Fruit fly (Drosophila melanogaster) whole organism, wandering third instar larva: ENCODE data around the gene Eig71Ee.
A peak's percentile ranks its signal among the peaks of the same experiment; 100 is the strongest.

ENCODE experiments used
- Abd-B ChIP-seq: fragments of >200 bp; optimal IDR thresholded peaks from 2 replicates; lab custom pipeline; 2017; ENCODE audit warnings: missing biosample characterization, missing genetic modification characterization
- CG32264 ChIP-seq: fragments of 200-800 bp; sonication (Bioruptor generic); optimal IDR thresholded peaks from 2 replicates; lab custom pipeline; 2016; ENCODE audit warnings: missing biosample characterization, missing genetic modification characterization
- CG9705 ChIP-seq: fragments of 200-800 bp; sonication (Bioruptor generic); optimal IDR thresholded peaks from 2 replicates; lab custom pipeline; 2018; ENCODE audit warnings: missing biosample characterization, mild to moderate bottlenecking, missing genetic modification characterization
- CrebA ChIP-seq: fragments of 200-800 bp; sonication (Bioruptor generic); optimal IDR thresholded peaks from 2 replicates; lab custom pipeline; 2016; ENCODE audit warnings: missing biosample characterization, mild to moderate bottlenecking, missing genetic modification characterization, borderline replicate concordance
- Dfd ChIP-seq: fragments of >200 bp; optimal IDR thresholded peaks from 2 replicates; lab custom pipeline; 2017; ENCODE audit warnings: missing biosample characterization, missing genetic modification characterization
- Dif ChIP-seq: fragments of 200-275, 200-300 bp; sonication (Bioruptor generic); optimal IDR thresholded peaks from 2 replicates; lab custom pipeline; 2018; ENCODE audit warnings: missing biosample characterization, missing genetic modification characterization; ENCODE audit not compliant: partially characterized antibody
- GATAd ChIP-seq: sonication (Bioruptor generic); optimal IDR thresholded peaks from 2 replicates; lab custom pipeline; 2016; ENCODE audit warnings: missing biosample characterization, missing genetic modification characterization
- HLH106 ChIP-seq: fragments of 200-800 bp; optimal IDR thresholded peaks from 3 replicates; lab custom pipeline; 2019; ENCODE audit warnings: missing biosample characterization, mild to moderate bottlenecking, missing genetic modification characterization, moderate library complexity
- Hr78 ChIP-seq: fragments of >200 bp; optimal IDR thresholded peaks from 2 replicates; lab custom pipeline; 2017; ENCODE audit warnings: missing biosample characterization, missing genetic modification characterization
- Hr83 ChIP-seq: fragments of 200-300 bp; sonication (Bioruptor generic); optimal IDR thresholded peaks from 2 replicates; lab custom pipeline; 2016; ENCODE audit warnings: missing biosample characterization, mild to moderate bottlenecking, missing genetic modification characterization, moderate library complexity; ENCODE audit not compliant: poor library complexity, severe bottlenecking
- Jra ChIP-seq: sonication (Bioruptor generic); optimal IDR thresholded peaks from 2 replicates; lab custom pipeline; 2016; ENCODE audit warnings: missing biosample characterization, missing genetic modification characterization
- Mio ChIP-seq: sonication (Bioruptor generic); optimal IDR thresholded peaks from 2 replicates; lab custom pipeline; 2016; ENCODE audit warnings: missing biosample characterization, missing genetic modification characterization
- Myc ChIP-seq: fragments of >200 bp; optimal IDR thresholded peaks from 2 replicates; lab custom pipeline; 2017
- N ChIP-seq: fragments of >200 bp; optimal IDR thresholded peaks from 2 replicates; lab custom pipeline; 2018; ENCODE audit warnings: missing biosample characterization, missing external identifiers, missing genetic modification characterization
- OdsH ChIP-seq: fragments of 200-800 bp; sonication (Bioruptor generic); optimal IDR thresholded peaks from 2 replicates; lab custom pipeline; 2016; ENCODE audit warnings: missing biosample characterization, mild to moderate bottlenecking, missing genetic modification characterization
- Rel ChIP-seq, 2 experiments: fragments of 200-800 bp; sonication (Bioruptor generic) in 1 of 2; optimal IDR thresholded peaks; 2 replicates in 1 of 2; 3 replicates in 1 of 2; lab custom pipeline; 2016 to 2019; ENCODE audit warnings: mild to moderate bottlenecking in 2 of 2, missing biosample characterization in 2 of 2, missing genetic modification characterization in 2 of 2, moderate library complexity in 1 of 2
- Sp1 ChIP-seq: fragments of 200-800 bp; sonication (Bioruptor generic); optimal IDR thresholded peaks from 3 replicates; lab custom pipeline; 2019; ENCODE audit warnings: missing biosample characterization, mild to moderate bottlenecking, missing genetic modification characterization, moderate library complexity
- Vsx2 ChIP-seq: fragments of 200-300, 225-300 bp; sonication (Bioruptor generic); optimal IDR thresholded peaks from 2 replicates; lab custom pipeline; 2018; ENCODE audit warnings: missing biosample characterization, missing genetic modification characterization; ENCODE audit not compliant: partially characterized antibody
- br ChIP-seq: fragments of 200-800 bp; sonication (Bioruptor generic); optimal IDR thresholded peaks from 2 replicates; lab custom pipeline; 2016; ENCODE audit warnings: missing biosample characterization, missing genetic modification characterization
- brk ChIP-seq: fragments of 200-800 bp; sonication (Bioruptor generic); optimal IDR thresholded peaks from 2 replicates; lab custom pipeline; 2016; ENCODE audit warnings: missing biosample characterization, mild to moderate bottlenecking, missing genetic modification characterization
- dl ChIP-seq, 2 experiments: fragments of 175-275, 200-275 bp in 1 of 2; fragments of 200-275 bp in 1 of 2; sonication (Bioruptor generic); optimal IDR thresholded peaks; lab custom pipeline; 2018; ENCODE audit warnings: mild to moderate bottlenecking in 2 of 2, missing biosample characterization in 2 of 2, missing genetic modification characterization in 2 of 2, moderate library complexity in 2 of 2; ENCODE audit not compliant: partially characterized antibody in 2 of 2, insufficient read depth in 1 of 2
- dmrt93B ChIP-seq: fragments of 200-800 bp; sonication (Bioruptor generic); optimal IDR thresholded peaks from 2 replicates; lab custom pipeline; 2018; ENCODE audit warnings: missing biosample characterization, mild to moderate bottlenecking, missing genetic modification characterization
- dsf ChIP-seq: sonication (Bioruptor generic); optimal IDR thresholded peaks from 2 replicates; lab custom pipeline; 2016; ENCODE audit warnings: missing biosample characterization, missing genetic modification characterization, borderline replicate concordance
- ey ChIP-seq: fragments of 200-800 bp; sonication (Bioruptor generic); optimal IDR thresholded peaks from 2 replicates; lab custom pipeline; 2016; ENCODE audit warnings: missing biosample characterization, missing genetic modification characterization
- foxo ChIP-seq, 2 experiments: fragments of 200-800 bp; sonication (Bioruptor generic); optimal IDR thresholded peaks; 2 replicates in 1 of 2; 3 replicates in 1 of 2; lab custom pipeline; 2016 to 2017; ENCODE audit warnings: missing biosample characterization in 2 of 2, missing genetic modification characterization in 2 of 2
- fru ChIP-seq: fragments of 200-800 bp; sonication (Bioruptor generic); optimal IDR thresholded peaks from 3 replicates; lab custom pipeline; 2016; ENCODE audit warnings: missing biosample characterization, mild to moderate bottlenecking, missing genetic modification characterization
- h ChIP-seq: fragments of 200-800 bp; sonication (Bioruptor generic); optimal IDR thresholded peaks from 3 replicates; lab custom pipeline; 2016; ENCODE audit warnings: missing biosample characterization, mild to moderate bottlenecking, missing genetic modification characterization
- jim ChIP-seq: fragments of 175-275, 200-325 bp; sonication (Bioruptor generic); optimal IDR thresholded peaks from 2 replicates; lab custom pipeline; 2016; ENCODE audit warnings: missing biosample characterization, mild to moderate bottlenecking, missing genetic modification characterization
- psq ChIP-seq: fragments of 200-800 bp; sonication (Bioruptor generic); optimal IDR thresholded peaks from 3 replicates; lab custom pipeline; 2017; ENCODE audit warnings: missing biosample characterization, mild to moderate bottlenecking, missing genetic modification characterization, moderate library complexity
- rgr ChIP-seq: fragments of 200-800 bp; sonication (Bioruptor generic); optimal IDR thresholded peaks from 3 replicates; lab custom pipeline; 2016; ENCODE audit warnings: missing biosample characterization, mild to moderate bottlenecking, missing genetic modification characterization
- sage ChIP-seq: fragments of 200-800 bp; sonication (Bioruptor generic); optimal IDR thresholded peaks from 2 replicates; lab custom pipeline; 2016; ENCODE audit warnings: missing biosample characterization, mild to moderate bottlenecking, missing genetic modification characterization
- sv ChIP-seq: fragments of 200-800 bp; sonication (Bioruptor generic); optimal IDR thresholded peaks from 3 replicates; lab custom pipeline; 2016; ENCODE audit warnings: missing biosample characterization, missing genetic modification characterization
- tai ChIP-seq: sonication (Bioruptor generic); optimal IDR thresholded peaks from 2 replicates; lab custom pipeline; 2016; ENCODE audit warnings: missing biosample characterization, missing genetic modification characterization
- usp ChIP-seq: fragments of >200 bp; optimal IDR thresholded peaks from 2 replicates; lab custom pipeline; 2017; ENCODE audit warnings: missing biosample characterization, missing genetic modification characterization
- woc ChIP-seq: sonication (Bioruptor generic); optimal IDR thresholded peaks from 2 replicates; lab custom pipeline; 2016; ENCODE audit warnings: missing biosample characterization, mild to moderate bottlenecking, missing genetic modification characterization

Gene Eig71Ee

DNA sequence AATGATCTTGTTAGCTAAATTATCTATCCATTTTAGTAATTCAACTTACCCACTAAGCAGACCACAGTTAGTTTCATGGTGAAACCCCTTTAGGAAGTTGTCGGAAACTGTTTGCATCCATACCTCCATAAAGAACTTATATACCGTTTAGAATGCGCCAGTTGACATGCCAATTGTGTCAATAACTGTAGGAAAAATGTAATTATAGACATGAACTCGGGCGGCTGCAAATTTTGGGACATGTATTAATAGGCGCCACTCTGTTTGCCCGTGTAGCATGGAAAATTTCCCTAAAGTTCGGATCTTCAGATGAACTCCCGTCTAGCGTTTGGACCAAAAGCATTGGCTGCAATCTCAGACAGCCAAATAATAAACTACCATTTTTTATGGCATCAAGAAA lies at the start of gene Eig71Ee:
TSS of gene Eig71Ee (minus strand) at position 101 of the 400 bp plus-strand sequence.
- TF ChIP-seq foxo (GFP tag; optimal IDR thresholded peaks at IDR 0.05; lab: Kevin White, UChicago) (no peak), Hr83 (peak; percentile 10)

DNA sequence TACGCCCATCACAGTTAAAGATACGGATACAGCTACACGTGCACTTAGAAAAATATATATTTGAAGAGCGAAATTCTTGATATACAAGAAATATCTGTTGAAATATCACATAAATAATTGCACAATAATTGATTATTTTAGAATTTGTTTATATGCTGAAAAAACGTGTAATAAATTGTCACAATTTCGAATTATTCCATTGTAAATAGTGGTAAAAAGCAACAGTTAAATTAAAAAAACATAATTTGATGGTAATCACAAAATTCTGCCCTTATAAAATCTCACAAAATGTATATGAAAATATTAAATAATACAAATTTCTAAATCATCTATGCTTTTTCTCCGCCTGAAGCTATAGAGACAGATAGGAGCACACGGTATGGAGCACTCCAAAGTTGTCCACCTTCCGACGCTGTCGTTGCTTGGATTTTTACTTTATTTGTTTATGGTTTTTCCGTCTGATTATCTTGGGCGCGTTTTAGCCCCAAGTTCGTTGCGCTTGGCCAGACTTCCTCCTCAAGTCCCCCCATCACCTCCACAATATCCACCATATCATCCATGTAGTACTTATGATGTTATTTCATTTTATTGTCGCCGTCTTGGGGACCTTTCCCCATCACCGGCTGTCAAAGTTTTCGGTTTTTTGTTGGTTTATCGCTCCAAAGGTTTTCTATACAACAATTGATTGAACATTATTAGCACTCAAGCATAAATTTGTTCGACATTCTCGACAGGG lies 48.6 kb upstream of the Eig71Ee start:
- peak; percentile 24 for TF ChIP-seq psq
- no peak for TF ChIP-seq brk (GFP tag; lab: Kevin White, UChicago)
- peak in 1 of 2 experiments; percentile 18 for TF ChIP-seq foxo (GFP tag; optimal IDR thresholded peaks at IDR 0.05; lab: Kevin White, UChicago)
- TF ChIP-seq sv (GFP tag; lab: Kevin White, UChicago), result peak; percentile 16
- TF ChIP-seq Hr78 (GFP tag; lab: Kevin White, UChicago), result no peak
- peak; percentile 48 for TF ChIP-seq OdsH (GFP tag; lab: Kevin White, UChicago)
- TF ChIP-seq rgr (GFP tag; lab: Kevin White, UChicago), result no peak
- TF ChIP-seq h (GFP tag; lab: Kevin White, UChicago), result peak; percentile 2
- TF ChIP-seq Sp1, result peak; percentile 7

DNA sequence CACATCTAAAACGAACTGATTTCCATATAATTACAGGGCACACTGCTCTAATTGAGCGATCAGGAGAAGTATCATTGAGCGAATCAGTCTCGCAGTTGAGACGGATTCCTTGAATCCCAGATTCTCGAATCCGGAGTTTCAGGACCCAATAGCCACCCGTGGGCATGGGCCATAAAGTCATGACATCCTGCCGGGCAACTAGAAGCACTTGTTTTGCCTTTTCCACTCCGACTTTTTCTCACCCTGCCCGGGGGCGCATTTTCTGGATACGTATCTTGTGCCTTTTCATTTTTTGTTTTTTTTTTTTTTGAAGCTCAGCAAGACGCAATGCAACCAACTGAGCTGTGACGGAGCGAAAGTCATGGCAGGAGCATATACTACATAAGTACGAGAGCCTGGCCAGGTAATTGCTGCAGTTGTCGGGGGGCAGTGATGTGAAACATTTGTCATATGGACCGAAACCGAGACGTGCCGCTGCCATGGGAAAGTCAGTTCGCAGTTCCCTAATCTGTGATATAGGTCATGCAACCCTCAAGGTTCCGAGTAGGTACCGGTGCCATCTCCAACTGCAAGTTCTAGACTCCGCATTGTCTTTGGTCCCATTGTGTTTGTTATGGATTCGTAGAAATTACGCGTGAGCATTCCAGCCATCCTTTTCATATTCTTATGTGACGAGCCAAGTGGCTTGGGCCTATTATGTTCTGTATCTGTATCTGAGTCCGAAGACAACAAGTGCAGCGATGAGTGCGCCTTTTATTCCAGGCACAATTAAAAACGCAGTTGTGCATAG lies 47.7 kb upstream of the Eig71Ee start:
- TF ChIP-seq GATAd (GFP tag; lab: Kevin White, UChicago) (no peak), Dif (GFP tag; lab: Kevin White, UChicago) (no peak), usp (no peak), rgr (GFP tag; lab: Kevin White, UChicago) (no peak), dl (GFP tag; optimal IDR thresholded peaks at IDR 0.05; lab: Kevin White, UChicago; ENCODE audit: insufficient read depth in 1 of 2, partially characterized antibody in 2 of 2) (no peak), psq (no peak), br (GFP tag; lab: Kevin White, UChicago) (no peak), HLH106 (tag; lab: Kevin White, UChicago) (no peak), Hr83 (no peak), dmrt93B (no peak), Jra (GFP tag; lab: Kevin White, UChicago) (no peak), fru (GFP tag; lab: Kevin White, UChicago) (no peak), CrebA (GFP tag; lab: Kevin White, UChicago) (no peak), Myc (no peak), CG9705 (GFP tag; lab: Kevin White, UChicago) (no peak), woc (GFP tag; lab: Kevin White, UChicago) (no peak), foxo (GFP tag; optimal IDR thresholded peaks at IDR 0.05; lab: Kevin White, UChicago) (no peak), Rel (GFP tag; optimal IDR thresholded peaks at IDR 0.05; lab: Kevin White, UChicago) (no peak), Rel (tag; optimal IDR thresholded peaks at IDR 0.05; lab: Kevin White, UChicago) (no peak), CG32264 (GFP tag; lab: Kevin White, UChicago) (no peak)

dm6 chr3L:15702191-15702590 lies 46.4 kb upstream of the Eig71Ee start:
- TF ChIP-seq tai, result no peak
- no peak for TF ChIP-seq Hr83
- TF ChIP-seq OdsH (GFP tag; lab: Kevin White, UChicago), result no peak
- no peak for TF ChIP-seq dsf
- TF ChIP-seq Vsx2 (GFP tag; lab: Kevin White, UChicago), result no peak
- TF ChIP-seq Mio (GFP tag; lab: Kevin White, UChicago), result no peak
- no peak for TF ChIP-seq N
- TF ChIP-seq ey (GFP tag; lab: Kevin White, UChicago), result no peak
- TF ChIP-seq psq, result no peak
- no peak for TF ChIP-seq sage (GFP tag; lab: Kevin White, UChicago)
- TF ChIP-seq Myc, result no peak
- no peak for TF ChIP-seq Dfd (GFP tag; lab: Kevin White, UChicago)
- no peak for TF ChIP-seq Jra (GFP tag; lab: Kevin White, UChicago)
- no peak for TF ChIP-seq jim (GFP tag; lab: Kevin White, UChicago)
- TF ChIP-seq dmrt93B, result no peak
- TF ChIP-seq Dif (GFP tag; lab: Kevin White, UChicago), result no peak
- TF ChIP-seq Abd-B (GFP tag; lab: Kevin White, UChicago), result no peak
- no peak for TF ChIP-seq foxo (GFP tag; optimal IDR thresholded peaks at IDR 0.05; lab: Kevin White, UChicago)
- TF ChIP-seq Hr78 (GFP tag; lab: Kevin White, UChicago), result no peak
